Worm (Caenorhabditis elegans) whole organism, young adult: ENCODE data around the gene kin-19.

Experiments used
- B0336.3 ChIP-seq: fragments of 200-800 bp; sonication (Bioruptor generic); IDR thresholded peaks from 2 replicates; pipeline ENCODE4 v1.3.6; 2022; ENCODE audit warnings: missing genetic modification characterization, missing compliant biosample characterization
- C17E4.6 ChIP-seq: fragments of 200-800 bp; sonication (Bioruptor generic); IDR thresholded peaks from 2 replicates; pipeline ENCODE4 v1.3.6; 2022; ENCODE audit warnings: missing genetic modification reagents, missing genetic modification characterization, missing compliant biosample characterization
- D2030.7 ChIP-seq: fragments of 200-800 bp; sonication (Bioruptor generic); IDR thresholded peaks from 2 replicates; pipeline ENCODE4 v1.3.6; 2022; ENCODE audit warnings: missing genetic modification reagents, missing genetic modification characterization, missing compliant biosample characterization
- F33H1.4 ChIP-seq: fragments of 200-800 bp; sonication (Bioruptor generic); IDR thresholded peaks from 2 replicates; pipeline ENCODE4 v1.3.6; 2022; ENCODE audit warnings: missing genetic modification reagents, missing genetic modification characterization, missing compliant biosample characterization
- F49E8.2 ChIP-seq: sonication (generic microtip); optimal IDR thresholded peaks from 3 replicates; lab custom pipeline; 2017; ENCODE audit warnings: missing genetic modification characterization, mild to moderate bottlenecking, missing compliant biosample characterization, antibody characterized with exemption, moderate library complexity; ENCODE audit not compliant: insufficient read depth
- F52B5.7 ChIP-seq: sonication (generic microtip); optimal IDR thresholded peaks from 2 replicates; lab custom pipeline; 2016; ENCODE audit warnings: mild to moderate bottlenecking, missing genetic modification characterization, missing compliant biosample characterization
- F57C9.4 ChIP-seq: sonication (generic microtip); optimal IDR thresholded peaks from 2 replicates; lab custom pipeline; 2017; ENCODE audit warnings: mild to moderate bottlenecking, missing genetic modification characterization, missing compliant biosample characterization
- Y53G8AR.9 ChIP-seq: fragments of 200-800 bp; sonication (Bioruptor generic); conservative IDR thresholded peaks from 2 replicates; pipeline ENCODE4 v1.3.6; 2022; ENCODE audit warnings: missing genetic modification reagents, missing genetic modification characterization, missing compliant biosample characterization
- Y56A3A.18 ChIP-seq: fragments of 200-800 bp; sonication (Bioruptor generic); IDR thresholded peaks from 2 replicates; pipeline ENCODE4 v1.3.6; 2022; ENCODE audit warnings: missing genetic modification reagents, missing genetic modification characterization, missing compliant biosample characterization
- Y95B8A.8 ChIP-seq: fragments of 200-800 bp; sonication (Bioruptor generic); IDR thresholded peaks from 2 replicates; pipeline ENCODE4 v1.3.6; 2022; ENCODE audit warnings: missing genetic modification reagents, missing genetic modification characterization, missing compliant biosample characterization
- ZK185.1 ChIP-seq: sonication (generic microtip); optimal IDR thresholded peaks from 2 replicates; lab custom pipeline; 2016; ENCODE audit warnings: mild to moderate bottlenecking, missing genetic modification characterization, missing compliant biosample characterization; ENCODE audit not compliant: poor library complexity, severe bottlenecking
- akir-1 ChIP-seq: fragments of 200-800 bp; sonication (Bioruptor generic); optimal IDR thresholded peaks from 2 replicates; lab custom pipeline; 2018; ENCODE audit warnings: mild to moderate bottlenecking, missing genetic modification characterization, moderate library complexity, missing compliant biosample characterization
- ama-1 ChIP-seq, 3 experiments: fragments of 150-350 bp in 1 of 3; sonication (generic microtip) in 2 of 3; optimal IDR thresholded peaks; 2 replicates each; lab custom pipeline; 2014 to 2018; ENCODE audit warnings: missing biosample characterization in 2 of 3, missing genetic modification characterization in 2 of 3, missing genetic modification reagents in 2 of 3
- attf-6 ChIP-seq: fragments of 200-800 bp; sonication (Bioruptor generic); IDR thresholded peaks from 2 replicates; pipeline ENCODE4 v1.3.6; 2022; ENCODE audit warnings: missing genetic modification reagents, missing genetic modification characterization, missing compliant biosample characterization
- bed-1 ChIP-seq: fragments of 200-800 bp; sonication (Bioruptor generic); IDR thresholded peaks from 2 replicates; pipeline ENCODE4 v1.3.6; 2022; ENCODE audit warnings: missing genetic modification reagents, missing genetic modification characterization, missing compliant biosample characterization
- bed-2 ChIP-seq: fragments of 200-800 bp; sonication (Bioruptor generic); IDR thresholded peaks from 2 replicates; pipeline ENCODE4 v1.3.6; 2022; ENCODE audit warnings: missing genetic modification reagents, missing genetic modification characterization, missing compliant biosample characterization
- cebp-1 ChIP-seq, 2 experiments: fragments of 200-800 bp in 1 of 2; sonication (Bioruptor generic) in 1 of 2; sonication (generic microtip) in 1 of 2; IDR thresholded peaks in 1 of 2; optimal IDR thresholded peaks in 1 of 2; 2 replicates each; pipeline versions ENCODE4 v1.3.6 to Lab custom; 2017 to 2022; ENCODE audit warnings: missing compliant biosample characterization in 2 of 2, missing genetic modification characterization in 2 of 2, mild to moderate bottlenecking in 1 of 2, missing genetic modification reagents in 1 of 2, moderate library complexity in 1 of 2
- cebp-2 ChIP-seq: fragments of 200-800 bp; sonication (Bioruptor generic); IDR thresholded peaks from 2 replicates; pipeline ENCODE4 v1.3.6; 2022; ENCODE audit warnings: missing genetic modification characterization, missing compliant biosample characterization
- ceh-100 ChIP-seq: fragments of 200-800 bp; sonication (Bioruptor generic); IDR thresholded peaks from 2 replicates; pipeline ENCODE4 v1.3.6; 2022; ENCODE audit warnings: missing genetic modification reagents, missing genetic modification characterization, missing compliant biosample characterization
- ceh-91 ChIP-seq: fragments of 200-800 bp; sonication (Bioruptor generic); IDR thresholded peaks from 2 replicates; pipeline ENCODE4 v1.3.6; 2022; ENCODE audit warnings: missing genetic modification reagents, missing genetic modification characterization, missing compliant biosample characterization
- chd-7 ChIP-seq: sonication (generic microtip); optimal IDR thresholded peaks from 2 replicates; lab custom pipeline; 2016; ENCODE audit warnings: mild to moderate bottlenecking, missing genetic modification characterization, moderate library complexity, missing compliant biosample characterization
- dox-1 ChIP-seq: fragments of 200-800 bp; sonication (Bioruptor generic); IDR thresholded peaks from 2 replicates; pipeline ENCODE4 v1.3.6; 2022; ENCODE audit warnings: missing genetic modification reagents, missing genetic modification characterization, missing compliant biosample characterization
- efl-1 ChIP-seq: fragments of 150-350 bp; optimal IDR thresholded peaks from 2 replicates; lab custom pipeline; 2014; ENCODE audit warnings: missing biosample characterization, missing genetic modification reagents, missing genetic modification characterization
- egrh-3 ChIP-seq: fragments of 200-800 bp; sonication (Bioruptor generic); IDR thresholded peaks from 2 replicates; pipeline ENCODE4 v1.3.6; 2022; ENCODE audit warnings: missing genetic modification reagents, missing genetic modification characterization, missing compliant biosample characterization
- ekl-4 ChIP-seq: fragments of 200-800 bp; sonication (Bioruptor generic); IDR thresholded peaks from 2 replicates; pipeline ENCODE4 v1.3.6; 2022; ENCODE audit warnings: missing genetic modification reagents, missing genetic modification characterization, missing compliant biosample characterization
- ets-4 ChIP-seq: fragments of 200-800 bp; sonication (Bioruptor generic); optimal IDR thresholded peaks from 2 replicates; lab custom pipeline; 2018; ENCODE audit warnings: mild to moderate bottlenecking, missing genetic modification characterization, missing compliant biosample characterization
- fkh-3 ChIP-seq: sonication (generic microtip); optimal IDR thresholded peaks from 2 replicates; lab custom pipeline; 2016; ENCODE audit warnings: mild to moderate bottlenecking, missing genetic modification characterization, missing compliant biosample characterization
- gei-17 ChIP-seq: fragments of 200-800 bp; sonication (Bioruptor generic); optimal IDR thresholded peaks from 2 replicates; lab custom pipeline; 2018; ENCODE audit warnings: mild to moderate bottlenecking, missing genetic modification characterization, missing compliant biosample characterization
- hlh-26 ChIP-seq: fragments of 200-800 bp; sonication (Bioruptor generic); conservative IDR thresholded peaks from 2 replicates; pipeline ENCODE4 v1.3.6; 2022; ENCODE audit warnings: missing genetic modification reagents, missing genetic modification characterization, missing compliant biosample characterization
- hmg-1.2 ChIP-seq: fragments of 200-800 bp; sonication (Bioruptor generic); IDR thresholded peaks from 2 replicates; pipeline ENCODE4 v1.3.6; 2022; ENCODE audit warnings: missing genetic modification reagents, missing genetic modification characterization, missing compliant biosample characterization
- lin-35 ChIP-seq, 3 experiments: fragments of 150-350 bp in 2 of 3; sonication (generic microtip) in 1 of 3; optimal IDR thresholded peaks; 2 replicates each; lab custom pipeline; 2014 to 2018; ENCODE audit warnings: missing biosample characterization in 3 of 3, missing genetic modification characterization in 3 of 3, missing genetic modification reagents in 3 of 3
- lin-40 ChIP-seq: sonication (generic microtip); optimal IDR thresholded peaks from 2 replicates; lab custom pipeline; 2016; ENCODE audit warnings: missing genetic modification characterization, mild to moderate bottlenecking, missing compliant biosample characterization, missing genotype, missing genetic modification reagents
- lir-1 ChIP-seq: fragments of 200-800 bp; sonication (Bioruptor generic); conservative IDR thresholded peaks from 2 replicates; pipeline ENCODE4 v1.3.6; 2022; ENCODE audit warnings: missing genetic modification reagents, missing genetic modification characterization, missing compliant biosample characterization
- lsl-1 ChIP-seq: fragments of 200-800 bp; sonication (Bioruptor generic); optimal IDR thresholded peaks from 2 replicates; lab custom pipeline; 2018; ENCODE audit warnings: mild to moderate bottlenecking, missing genetic modification characterization, moderate library complexity, missing compliant biosample characterization
- madf-3 ChIP-seq: fragments of 200-800 bp; sonication (Bioruptor generic); IDR thresholded peaks from 2 replicates; pipeline ENCODE4 v1.3.6; 2022; ENCODE audit warnings: missing genetic modification reagents, missing genetic modification characterization, missing compliant biosample characterization
- madf-6 ChIP-seq: fragments of 200-800 bp; sonication (Bioruptor generic); IDR thresholded peaks from 2 replicates; pipeline ENCODE4 v1.3.6; 2022; ENCODE audit warnings: missing genetic modification reagents, missing genetic modification characterization, missing compliant biosample characterization
- mel-28 ChIP-seq: sonication (generic microtip); optimal IDR thresholded peaks from 2 replicates; lab custom pipeline; 2016; ENCODE audit warnings: borderline replicate concordance, mild to moderate bottlenecking, missing genetic modification characterization, missing compliant biosample characterization
- nhr-120 ChIP-seq: fragments of 200-800 bp; sonication (Bioruptor generic); IDR thresholded peaks from 2 replicates; pipeline ENCODE4 v1.3.6; 2022; ENCODE audit warnings: missing genetic modification characterization, missing compliant biosample characterization
- nhr-27 ChIP-seq: fragments of 200-800 bp; sonication (Bioruptor generic); optimal IDR thresholded peaks from 2 replicates; lab custom pipeline; 2018; ENCODE audit warnings: mild to moderate bottlenecking, missing genetic modification characterization, moderate library complexity, missing compliant biosample characterization
- nhr-90 ChIP-seq: sonication (generic microtip); optimal IDR thresholded peaks from 2 replicates; lab custom pipeline; 2016; ENCODE audit warnings: missing genotype, mild to moderate bottlenecking, missing genetic modification characterization, missing compliant biosample characterization
- pbrm-1 ChIP-seq: fragments of 200-800 bp; sonication (Bioruptor generic); IDR thresholded peaks from 2 replicates; pipeline ENCODE4 v1.3.6; 2022; ENCODE audit warnings: missing genetic modification reagents, missing genetic modification characterization, missing compliant biosample characterization
- rcor-1 ChIP-seq: fragments of 200-800 bp; sonication (Bioruptor generic); IDR thresholded peaks from 2 replicates; pipeline ENCODE4 v1.3.6; 2022; ENCODE audit warnings: missing genetic modification reagents, missing genetic modification characterization, missing compliant biosample characterization
- sdz-38 ChIP-seq: sonication (generic microtip); optimal IDR thresholded peaks from 2 replicates; lab custom pipeline; 2016; ENCODE audit warnings: missing genotype, missing genetic modification characterization, missing compliant biosample characterization
- snpc-3.4 ChIP-seq: sonication (generic microtip); optimal IDR thresholded peaks from 2 replicates; lab custom pipeline; 2017; ENCODE audit warnings: missing genetic modification characterization, mild to moderate bottlenecking, missing compliant biosample characterization, antibody characterized with exemption, moderate library complexity, missing genotype, missing genetic modification reagents
- unc-130 ChIP-seq: sonication (generic microtip); optimal IDR thresholded peaks from 2 replicates; lab custom pipeline; 2016; ENCODE audit warnings: missing genetic modification reagents, missing genetic modification characterization, missing compliant biosample characterization
- ztf-26 ChIP-seq: sonication (generic microtip); optimal IDR thresholded peaks from 2 replicates; lab custom pipeline; 2017; ENCODE audit warnings: missing genetic modification characterization, missing compliant biosample characterization

Gene kin-19

ce11 chrIII:4096370-4096842 is 10.0 kb upstream of the kin-19 start:
- TF ChIP-seq ceh-100 (GFP tag; lab: Robert Waterston, UW) = peak; percentile 21; the same call in 1 of the 2 replicates
- TF ChIP-seq ekl-4 (GFP tag; lab: Robert Waterston, UW) = no peak
- TF ChIP-seq pbrm-1 (GFP tag; lab: Robert Waterston, UW) = peak; percentile 49; the same call in 1 of the 2 replicates
- no peak for TF ChIP-seq nhr-120 (GFP tag; lab: Robert Waterston, UW)
- no peak for TF ChIP-seq ZK185.1 (tag; lab: Kevin White, UChicago)
- TF ChIP-seq D2030.7 = 0 out of 2 replicates have a peak, but pooled peaks have one; percentile 21
- TF ChIP-seq Y53G8AR.9 = 0 out of 2 replicates have a peak, but pooled peaks have one; percentile 22
- TF ChIP-seq attf-6 (GFP tag; lab: Robert Waterston, UW) = 0 out of 2 replicates have a peak, but pooled peaks have one; percentile 9
- TF ChIP-seq efl-1 (GFP tag; lab: Kevin White, UChicago) = no peak
- no peak for TF ChIP-seq egrh-3
- no peak for TF ChIP-seq cebp-1 (GFP tag; IDR thresholded peaks at IDR 0.05; lab: Robert Waterston, UW)
- TF ChIP-seq cebp-1 (tag; optimal IDR thresholded peaks at IDR 0.05; lab: Kevin White, UChicago) = peak; percentile 24
- no peak for TF ChIP-seq snpc-3.4 (tag; lab: Kevin White, UChicago)
- TF ChIP-seq madf-3 (GFP tag; lab: Robert Waterston, UW) = 0 out of 2 replicates have a peak, but pooled peaks have one; percentile 8
- TF ChIP-seq ztf-26 = peak; percentile 35
- no peak for TF ChIP-seq ets-4
- TF ChIP-seq madf-6 (GFP tag; lab: Robert Waterston, UW) = peak; percentile 79
- peak; percentile 61 for TF ChIP-seq mel-28 (tag; lab: Kevin White, UChicago)
- TF ChIP-seq F49E8.2 (tag; lab: Kevin White, UChicago) = no peak
- TF ChIP-seq F57C9.4 (tag; lab: Kevin White, UChicago) = no peak
- peak; percentile 11 for TF ChIP-seq F52B5.7 (tag; lab: Kevin White, UChicago)
- peak; percentile 61 for TF ChIP-seq ama-1 (optimal IDR thresholded peaks at IDR 0.05; lab: Kevin White, UChicago)
- TF ChIP-seq ama-1 (GFP tag; optimal IDR thresholded peaks at IDR 0.05; lab: Kevin White, UChicago) = no peak
- TF ChIP-seq hlh-26 = no peak
- TF ChIP-seq Y56A3A.18 (GFP tag; lab: Robert Waterston, UW) = no peak
- peak; percentile 31; the same call in 1 of the 2 replicates for TF ChIP-seq dox-1 (GFP tag; lab: Robert Waterston, UW)
- no peak; the same call in 1 of the 2 replicates for TF ChIP-seq B0336.3 (GFP tag; lab: Robert Waterston, UW)
- no peak for TF ChIP-seq nhr-27
- no peak for TF ChIP-seq C17E4.6 (GFP tag; lab: Robert Waterston, UW)
- TF ChIP-seq bed-1 (GFP tag; lab: Robert Waterston, UW) = no peak
- TF ChIP-seq hmg-1.2 (GFP tag; lab: Robert Waterston, UW) = peak; percentile 5; the same call in 1 of the 2 replicates
- peak; percentile 17 for TF ChIP-seq lin-40
- no peak for TF ChIP-seq sdz-38 (tag; lab: Kevin White, UChicago)
- peak; percentile 35 for TF ChIP-seq chd-7
- no peak for TF ChIP-seq rcor-1

ce11 chrIII:4095441-4096095 is 9.1 kb upstream of the kin-19 start, which contains the start of gene C03C10.7:
C03C10.7 (plus strand) TSS chrIII:4096045.
- no peak for TF ChIP-seq lin-35 (GFP tag; optimal IDR thresholded peaks at IDR 0.05; lab: Kevin White, UChicago)
- no peak for TF ChIP-seq lin-40
- no peak for TF ChIP-seq bed-2 (GFP tag; lab: Robert Waterston, UW)
- no peak for TF ChIP-seq cebp-2 (GFP tag; lab: Robert Waterston, UW)
- no peak for TF ChIP-seq F57C9.4 (tag; lab: Kevin White, UChicago)
- no peak for TF ChIP-seq lir-1
- no peak for TF ChIP-seq ets-4
- no peak for TF ChIP-seq hlh-26
- peak; percentile 51 for TF ChIP-seq lsl-1 (GFP tag; lab: Kevin White, UChicago)
- TF ChIP-seq ceh-91 = peak; percentile 74
- TF ChIP-seq nhr-90 (tag; lab: Kevin White, UChicago) = no peak
- no peak for TF ChIP-seq Y95B8A.8
- peak; percentile 60 for TF ChIP-seq F33H1.4 (GFP tag; lab: Robert Waterston, UW)
- TF ChIP-seq akir-1 = no peak
- TF ChIP-seq gei-17 (GFP tag; lab: Kevin White, UChicago) = no peak
- TF ChIP-seq dox-1 (GFP tag; lab: Robert Waterston, UW) = no peak; the same call in 1 of the 2 replicates
- no peak for TF ChIP-seq nhr-27
- TF ChIP-seq unc-130 = peak; percentile 17
- TF ChIP-seq fkh-3 (tag; lab: Kevin White, UChicago) = no peak
